Worm (Caenorhabditis elegans): Measurements from ENCODE around the gene gpa-13.

gpa-13 gene

ce11 chrV:12780248-12780647 is 25.5 kb upstream of the gpa-13 start (continued):
- TF ChIP-seq rec-8 (tag; optimal IDR thresholded peaks at IDR 0.05) (peak; percentile 75 to 84), lin-26 (GFP tag; IDR thresholded peaks at IDR 0.05) (peak; percentile 97), lag-1 (GFP tag; IDR thresholded peaks at IDR 0.05) (no peak), Y53G8AR.9 (GFP tag; conservative IDR thresholded peaks at IDR 0.05) (no peak), hmg-20 (GFP tag; IDR thresholded peaks at IDR 0.05) (peak; percentile 53; the same call in 1 of the 2 replicates), snpc-3.4 (tag; optimal IDR thresholded peaks at IDR 0.05) (peak; percentile 65), athp-1 (tag; optimal IDR thresholded peaks at IDR 0.05) (peak; percentile 72), repo-1 (tag; optimal IDR thresholded peaks at IDR 0.05) (peak; percentile 15), nfyb-1 (GFP tag; IDR thresholded peaks at IDR 0.05) (peak; percentile 75), ceh-79 (tag; optimal IDR thresholded peaks at IDR 0.05) (peak; percentile 69), Y53F4B.3 (GFP tag; IDR thresholded peaks at IDR 0.05) (no peak), madf-6 (GFP tag; IDR thresholded peaks at IDR 0.05) (no peak), ekl-4 (GFP tag; IDR thresholded peaks at IDR 0.05) (peak; percentile 68; the same call in 1 of the 2 replicates), B0336.3 (GFP tag; IDR thresholded peaks at IDR 0.05) (no peak), ZK185.1 (tag; optimal IDR thresholded peaks at IDR 0.05; ENCODE audit: poor library complexity, severe bottlenecking) (peak; percentile 69), nhr-27 (tag; optimal IDR thresholded peaks at IDR 0.05) (peak; percentile 17), C06A6.2 (GFP tag; conservative IDR thresholded peaks at IDR 0.05) (no peak), fkh-3 (tag; optimal IDR thresholded peaks at IDR 0.05) (no peak), gei-17 (GFP tag; optimal IDR thresholded peaks at IDR 0.05) (peak; percentile 13), Y67H2A.10 (GFP tag; conservative IDR thresholded peaks at IDR 0.05) (no peak), pbrm-1 (GFP tag; IDR thresholded peaks at IDR 0.05) (peak; percentile 81), snpc-1.1 (tag; optimal IDR thresholded peaks at IDR 0.05; ENCODE audit: insufficient read depth) (peak; percentile 2), hlh-26 (GFP tag; conservative IDR thresholded peaks at IDR 0.05) (no peak), F57C9.4 (tag; optimal IDR thresholded peaks at IDR 0.05) (no peak), egl-44 (GFP tag; IDR thresholded peaks at IDR 0.05) (no peak; the same call in 1 of the 2 replicates), somi-1 (GFP tag; optimal IDR thresholded peaks at IDR 0.05) (peak; percentile 65), F37B4.10 (GFP tag; IDR thresholded peaks at IDR 0.05) (0 out of 2 replicates have a peak, but pooled peaks have one; percentile 45), F39B2.1 (GFP tag; IDR thresholded peaks at IDR 0.05) (no peak), T26A5.8 (tag; optimal IDR thresholded peaks at IDR 0.05) (peak; percentile 59), cebp-2 (GFP tag; IDR thresholded peaks at IDR 0.05) (peak; percentile 80; the same call in 1 of the 2 replicates), ets-4 (GFP tag; optimal IDR thresholded peaks at IDR 0.05) (peak; percentile 74), ztf-25 (GFP tag; IDR thresholded peaks at IDR 0.05) (peak; percentile 85), sptf-2 (GFP tag; optimal IDR thresholded peaks at IDR 0.05) (peak; percentile 59), ceh-91 (GFP tag; IDR thresholded peaks at IDR 0.05) (peak; percentile 31; the same call in 1 of the 2 replicates), C17E4.6 (GFP tag; IDR thresholded peaks at IDR 0.05) (0 out of 2 replicates have a peak, but pooled peaks have one; percentile 21), aptf-2 (GFP tag; conservative IDR thresholded peaks at IDR 0.05) (peak; percentile 64; the same call in 1 of the 2 replicates), F57A8.1 (GFP tag; optimal IDR thresholded peaks at IDR 0.05) (peak; percentile 68), F10E7.11 (tag; optimal IDR thresholded peaks at IDR 0.05) (no peak), F33H1.4 (GFP tag; IDR thresholded peaks at IDR 0.05) (no peak; the same call in 1 of the 2 replicates), egl-18 (GFP tag; IDR thresholded peaks at IDR 0.05) (no peak), sdz-38 (tag; optimal IDR thresholded peaks at IDR 0.05) (no peak), tbp1 (GFP tag; optimal IDR thresholded peaks at IDR 0.05) (peak; percentile 99), snpc-4 (GFP tag; optimal IDR thresholded peaks at IDR 0.05) (peak; percentile 44), snpc-4 (tag; optimal IDR thresholded peaks at IDR 0.05) (peak in 1 of 4 experiments; percentile 68), dox-1 (GFP tag; IDR thresholded peaks at IDR 0.05) (no peak; the same call in 1 of the 2 replicates), cebp-1 (GFP tag; IDR thresholded peaks at IDR 0.05) (0 out of 2 replicates have a peak, but pooled peaks have one; percentile 60), cebp-1 (tag; optimal IDR thresholded peaks at IDR 0.05) (no peak), die-1 (tag; optimal IDR thresholded peaks at IDR 0.05) (peak; percentile 89)
